Fruit fly (Drosophila melanogaster) whole organism, prepupa: ENCODE data around the gene Cse1.

ENCODE experiments used
- Blimp-1 ChIP-seq: fragments of 200-800 bp; sonication (Bioruptor generic); optimal IDR thresholded peaks from 3 replicates; lab custom pipeline; 2017; ENCODE audit warnings: missing biosample characterization, missing genetic modification characterization, mild to moderate bottlenecking, moderate library complexity, missing genetic modification reagents
- CG10631 ChIP-seq: fragments of 200-800 bp; sonication (Bioruptor generic); optimal IDR thresholded peaks from 2 replicates; lab custom pipeline; 2016; ENCODE audit warnings: missing biosample characterization, missing genetic modification characterization
- CG10669 ChIP-seq: fragments of 200-800 bp; sonication (Bioruptor generic); optimal IDR thresholded peaks from 3 replicates; lab custom pipeline; 2018; ENCODE audit warnings: missing biosample characterization, mild to moderate bottlenecking, missing genetic modification characterization, moderate library complexity
- CG11294 ChIP-seq: fragments of 200-800 bp; sonication (Bioruptor generic); IDR thresholded peaks from 2 replicates; pipeline ENCODE4 v1.3.6; 2022; ENCODE audit warnings: missing biosample characterization, missing genetic modification characterization
- CG11762 ChIP-seq: fragments of 200-800 bp; sonication (Bioruptor generic); optimal IDR thresholded peaks from 3 replicates; lab custom pipeline; 2016; ENCODE audit warnings: missing biosample characterization, missing genetic modification characterization; ENCODE audit not compliant: insufficient read depth
- CG1621 ChIP-seq: fragments of 200-800 bp; sonication (Bioruptor generic); optimal IDR thresholded peaks from 3 replicates; lab custom pipeline; 2018; ENCODE audit warnings: missing biosample characterization, mild to moderate bottlenecking, missing genetic modification characterization
- CG16779 ChIP-seq: fragments of 200-800 bp; sonication (Bioruptor generic); optimal IDR thresholded peaks from 3 replicates; lab custom pipeline; 2017; ENCODE audit warnings: missing biosample characterization, mild to moderate bottlenecking, missing genetic modification characterization
- CG3032 ChIP-seq: fragments of 200-800 bp; optimal IDR thresholded peaks from 2 replicates; lab custom pipeline; 2019; ENCODE audit warnings: missing biosample characterization, mild to moderate bottlenecking, missing genetic modification characterization, moderate library complexity
- CG31627 ChIP-seq: fragments of 200-800 bp; sonication (Bioruptor generic); optimal IDR thresholded peaks from 3 replicates; lab custom pipeline; 2016; ENCODE audit warnings: missing biosample characterization, missing genetic modification characterization
- CG32006 ChIP-seq: fragments of 200-800 bp; sonication (Bioruptor generic); optimal IDR thresholded peaks from 3 replicates; lab custom pipeline; 2017; ENCODE audit warnings: missing biosample characterization, mild to moderate bottlenecking, missing genetic modification characterization
- CG34406 ChIP-seq: fragments of 200-800 bp; sonication (Bioruptor generic); optimal IDR thresholded peaks from 3 replicates; lab custom pipeline; 2016; ENCODE audit warnings: missing biosample characterization, missing genetic modification characterization
- CG4318 ChIP-seq: fragments of 200-800 bp; sonication (Bioruptor generic); optimal IDR thresholded peaks from 3 replicates; lab custom pipeline; 2017; ENCODE audit warnings: missing biosample characterization, mild to moderate bottlenecking, missing genetic modification characterization
- CG6276 ChIP-seq: fragments of 200-800 bp; sonication (Bioruptor generic); optimal IDR thresholded peaks from 2 replicates; lab custom pipeline; 2017; ENCODE audit warnings: missing biosample characterization, mild to moderate bottlenecking, missing genetic modification characterization
- CG6854 ChIP-seq: fragments of 200-800 bp; sonication (Bioruptor generic); optimal IDR thresholded peaks from 2 replicates; lab custom pipeline; 2017; ENCODE audit warnings: missing biosample characterization, mild to moderate bottlenecking, missing genetic modification characterization
- CG7368 ChIP-seq: fragments of 200-800 bp; sonication (Bioruptor generic); optimal IDR thresholded peaks from 3 replicates; lab custom pipeline; 2016; ENCODE audit warnings: missing biosample characterization, missing genetic modification characterization
- CG8119 ChIP-seq: fragments of 200-800 bp; sonication (Bioruptor generic); IDR thresholded peaks from 3 replicates; pipeline ENCODE4 v1.3.6; 2022; ENCODE audit warnings: missing biosample characterization, missing genetic modification characterization
- CG8319 ChIP-seq: fragments of 200-800 bp; sonication (Bioruptor generic); optimal IDR thresholded peaks from 3 replicates; lab custom pipeline; 2016; ENCODE audit warnings: missing biosample characterization, missing genetic modification characterization
- CG9139 ChIP-seq: fragments of 200-800 bp; sonication (Bioruptor generic); optimal IDR thresholded peaks from 3 replicates; lab custom pipeline; 2017; ENCODE audit warnings: missing biosample characterization, mild to moderate bottlenecking, missing genetic modification characterization
- Eip78C ChIP-seq: fragments of 200-800 bp; sonication (Bioruptor generic); peaks from one replicate; lab custom pipeline; 2016; ENCODE audit warnings: missing biosample characterization, missing genetic modification characterization
- Ets96B ChIP-seq: fragments of 200-800 bp; optimal IDR thresholded peaks from 2 replicates; lab custom pipeline; 2019; ENCODE audit warnings: missing biosample characterization, mild to moderate bottlenecking, missing genetic modification characterization, moderate library complexity
- Gug ChIP-seq: fragments of 200-800 bp; sonication (Bioruptor generic); IDR thresholded peaks from 2 replicates; pipeline ENCODE4 v1.3.6; 2022; ENCODE audit warnings: missing biosample characterization, missing genetic modification characterization
- Hr38 ChIP-seq: sonication (Bioruptor generic); optimal IDR thresholded peaks from 2 replicates; lab custom pipeline; 2016; ENCODE audit warnings: missing biosample characterization, missing genetic modification characterization
- Hr4 ChIP-seq: fragments of 200-800 bp; sonication (Bioruptor generic); optimal IDR thresholded peaks from 3 replicates; lab custom pipeline; 2016; ENCODE audit warnings: missing biosample characterization, missing genetic modification characterization
- OdsH ChIP-seq: fragments of 200-800 bp; sonication (Bioruptor generic); optimal IDR thresholded peaks from 3 replicates; lab custom pipeline; 2016; ENCODE audit warnings: missing biosample characterization, missing genetic modification characterization
- Smox ChIP-seq: fragments of 200-800 bp; sonication (Bioruptor generic); optimal IDR thresholded peaks from 3 replicates; lab custom pipeline; 2016; ENCODE audit warnings: missing biosample characterization, missing genetic modification characterization
- Sox14 ChIP-seq: fragments of 200-800 bp; sonication (Bioruptor generic); optimal IDR thresholded peaks from 3 replicates; lab custom pipeline; 2016; ENCODE audit warnings: missing biosample characterization, missing genetic modification characterization
- Sox15 ChIP-seq: fragments of 200-800 bp; sonication (Bioruptor generic); optimal IDR thresholded peaks from 3 replicates; lab custom pipeline; 2016; ENCODE audit warnings: missing biosample characterization, missing genetic modification characterization
- acj6 ChIP-seq: fragments of 200-800 bp; sonication (Bioruptor generic); optimal IDR thresholded peaks from 3 replicates; lab custom pipeline; 2016; ENCODE audit warnings: missing biosample characterization, missing genetic modification characterization
- dac ChIP-seq: fragments of 200-800 bp; sonication (Bioruptor generic); optimal IDR thresholded peaks from 2 replicates; lab custom pipeline; 2017; ENCODE audit warnings: missing biosample characterization, mild to moderate bottlenecking, missing genetic modification characterization
- dsx ChIP-seq: fragments of 200-800 bp; optimal IDR thresholded peaks from 3 replicates; lab custom pipeline; 2019; ENCODE audit warnings: missing biosample characterization, mild to moderate bottlenecking, missing genetic modification characterization, moderate library complexity; ENCODE audit not compliant: poor library complexity, severe bottlenecking
- eg ChIP-seq: fragments of 200-800 bp; sonication (Bioruptor generic); IDR thresholded peaks from 3 replicates; pipeline ENCODE4 v1.3.6; 2022; ENCODE audit warnings: missing biosample characterization, missing genetic modification characterization
- fd59A ChIP-seq: fragments of 200-800 bp; sonication (Bioruptor generic); optimal IDR thresholded peaks from 2 replicates; lab custom pipeline; 2017; ENCODE audit warnings: missing biosample characterization, mild to moderate bottlenecking, missing genetic modification characterization, missing genetic modification reagents
- fd85E ChIP-seq: fragments of 200-800 bp; sonication (Bioruptor generic); optimal IDR thresholded peaks from 3 replicates; lab custom pipeline; 2016; ENCODE audit warnings: missing biosample characterization, missing genetic modification characterization
- lz ChIP-seq: fragments of 200-800 bp; sonication (Bioruptor generic); optimal IDR thresholded peaks from 3 replicates; lab custom pipeline; 2016; ENCODE audit warnings: missing biosample characterization, missing genetic modification characterization
- net ChIP-seq: fragments of 200-800 bp; sonication (Bioruptor generic); optimal IDR thresholded peaks from 3 replicates; lab custom pipeline; 2016; ENCODE audit warnings: missing biosample characterization, missing genetic modification characterization
- pdm3 ChIP-seq: fragments of 200-800 bp; sonication (Bioruptor generic); optimal IDR thresholded peaks from 3 replicates; lab custom pipeline; 2016; ENCODE audit warnings: missing biosample characterization, missing genetic modification characterization
- salr ChIP-seq, 2 experiments: fragments of 200-800 bp; sonication (Bioruptor generic); optimal IDR thresholded peaks; 3 replicates each; lab custom pipeline; 2016 to 2018; ENCODE audit warnings: missing biosample characterization in 2 of 2, missing genetic modification characterization in 2 of 2, mild to moderate bottlenecking in 1 of 2
- spab ChIP-seq: fragments of 200-800 bp; sonication (Bioruptor generic); optimal IDR thresholded peaks from 2 replicates; lab custom pipeline; 2017; ENCODE audit warnings: missing biosample characterization, mild to moderate bottlenecking, missing genetic modification characterization, missing genetic modification reagents
- svp ChIP-seq: fragments of 200-800 bp; sonication (Bioruptor generic); peaks from one replicate; lab custom pipeline; 2016; ENCODE audit warnings: missing biosample characterization, missing genetic modification characterization
- topi ChIP-seq: fragments of 200-800 bp; sonication (Bioruptor generic); optimal IDR thresholded peaks from 3 replicates; lab custom pipeline; 2016; ENCODE audit warnings: missing biosample characterization, missing genetic modification characterization
- vri ChIP-seq: fragments of 200-800 bp; sonication (Bioruptor generic); optimal IDR thresholded peaks from 3 replicates; lab custom pipeline; 2016; ENCODE audit warnings: missing biosample characterization, mild to moderate bottlenecking, missing genetic modification characterization

The Cse1 gene

DNA sequence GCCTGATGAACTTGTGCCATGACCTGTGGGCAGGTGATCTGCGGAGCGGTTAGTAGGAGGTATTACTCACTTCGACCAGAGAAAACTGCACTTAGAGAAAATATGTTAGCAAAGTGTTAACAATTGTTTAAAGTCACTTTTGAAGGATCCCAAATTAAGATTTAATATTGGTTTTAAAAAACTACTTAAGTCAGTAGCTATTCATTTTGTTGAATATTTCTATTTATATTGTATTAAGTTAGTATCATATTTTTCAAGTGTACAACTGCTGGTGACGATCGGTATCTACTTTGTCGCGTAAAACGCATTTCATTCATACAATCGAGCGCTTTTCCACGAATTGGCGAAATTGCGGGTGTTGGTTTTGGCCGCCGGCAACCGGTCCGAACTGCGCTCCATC, 21.4 kb downstream of the Cse1 start (continued):
- TF ChIP-seq CG6276 (no peak), dsx (GFP tag; lab: Kevin White, UChicago) (no peak), Ets96B (peak; percentile 9), CG8119 (peak; percentile 83), CG7368 (GFP tag; lab: Kevin White, UChicago) (no peak), CG32006 (GFP tag; lab: Kevin White, UChicago) (peak; percentile 75), acj6 (GFP tag; lab: Kevin White, UChicago) (peak; percentile 29), CG10669 (no peak), topi (GFP tag; lab: Kevin White, UChicago) (no peak), CG10631 (GFP tag; lab: Kevin White, UChicago) (no peak), CG31627 (GFP tag; lab: Kevin White, UChicago) (no peak), Smox (GFP tag; lab: Kevin White, UChicago) (no peak), spab (GFP tag; lab: Kevin White, UChicago) (no peak), net (GFP tag; lab: Kevin White, UChicago) (no peak), fd59A (GFP tag; lab: Kevin White, UChicago) (no peak)
- TF ChIP-seq, all 60 proteins: peak for 17

DNA sequence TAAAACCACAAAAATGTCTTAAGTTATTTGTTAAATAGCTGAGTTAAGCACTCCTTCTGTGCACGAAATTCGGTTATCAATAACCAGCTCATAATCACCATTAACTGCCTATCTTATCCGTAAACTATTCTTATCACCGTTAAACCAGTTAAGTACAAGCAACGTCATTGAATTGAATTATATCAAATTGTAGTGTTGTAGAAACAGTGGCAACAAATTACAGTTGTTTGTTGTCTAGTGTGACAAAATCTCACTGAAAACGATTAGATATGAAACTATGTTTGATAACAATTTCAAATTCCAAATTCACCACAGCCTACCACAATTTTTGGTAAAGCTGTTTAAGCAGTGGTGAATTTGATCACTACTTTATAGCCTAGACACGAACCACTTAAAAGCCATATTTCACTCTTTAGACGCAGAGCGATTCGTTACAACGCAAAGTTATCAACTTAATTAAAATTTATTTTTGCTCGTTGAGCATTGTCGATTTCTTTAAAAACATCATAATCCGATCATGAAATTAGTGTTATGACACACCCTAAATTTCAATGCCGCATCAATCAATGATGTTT, 23.3 kb downstream of the Cse1 start:
- TF ChIP-seq Blimp-1 (GFP tag; lab: Kevin White, UChicago) (no peak), svp (no peak)
- TF ChIP-seq, all 60 proteins: peak for 0

DNA sequence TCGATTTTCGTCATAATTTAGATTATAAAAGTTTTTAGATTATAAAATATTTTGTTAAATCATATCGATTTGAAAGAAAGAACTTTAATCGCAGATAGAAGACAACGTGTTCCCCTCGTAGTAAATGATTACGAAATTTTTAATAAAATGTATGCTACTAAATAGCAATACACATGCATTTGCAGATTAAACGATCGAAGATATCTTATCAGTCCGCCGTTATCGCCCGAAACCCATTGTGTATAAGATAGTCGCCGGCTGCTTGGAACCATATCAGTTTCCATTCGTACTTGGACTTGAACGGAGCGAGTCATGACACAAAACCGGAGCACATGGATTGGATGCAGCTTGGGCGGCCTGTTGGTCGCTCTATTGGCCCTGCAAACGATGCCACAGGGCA, 25.5 kb downstream of the Cse1 start:
- TF ChIP-seq vri (GFP tag; lab: Kevin White, UChicago) (peak; percentile 59), svp (peak; percentile 48), CG31627 (GFP tag; lab: Kevin White, UChicago) (no peak)
- TF ChIP-seq, all 60 proteins: peak for 2

DNA sequence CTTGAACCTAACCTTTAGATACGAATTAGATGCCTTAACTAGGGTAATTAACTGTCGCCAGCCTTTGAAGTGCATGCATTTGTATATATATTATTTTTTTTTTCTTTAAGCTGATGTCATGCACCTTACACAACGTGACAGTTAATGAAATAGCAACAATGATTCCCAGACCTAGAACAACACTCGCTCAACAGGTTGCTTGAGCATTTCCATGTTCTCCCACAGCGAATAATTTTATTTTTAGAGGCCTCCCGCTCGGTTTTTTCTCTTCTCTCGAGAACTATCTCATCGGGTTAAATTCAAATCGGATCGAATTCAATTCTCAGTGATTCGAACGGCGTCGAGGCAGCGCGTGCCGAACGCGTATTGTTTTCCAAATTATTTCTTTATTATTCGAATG, 26.3 kb downstream of the Cse1 start, which contains the start of gene Ugt37D1:
Gene Ugt37D1 (plus strand): TSS at position 321 of the 400 bp plus-strand sequence.
- TF ChIP-seq CG6276 (no peak), Gug (GFP tag; lab: Robert Waterston, UW) (no peak), Hr38 (no peak), CG10631 (GFP tag; lab: Kevin White, UChicago) (no peak), net (GFP tag; lab: Kevin White, UChicago) (no peak), eg (GFP tag; lab: Robert Waterston, UW) (no peak), salr (GFP tag; optimal IDR thresholded peaks at IDR 0.05; lab: Kevin White, UChicago) (peak in 1 of 2 experiments; percentile 2), Blimp-1 (GFP tag; lab: Kevin White, UChicago) (no peak), CG4318 (GFP tag; lab: Kevin White, UChicago) (no peak), pdm3 (GFP tag; lab: Kevin White, UChicago) (no peak), CG11762 (GFP tag; lab: Kevin White, UChicago) (no peak), CG9139 (GFP tag; lab: Kevin White, UChicago) (no peak), CG6854 (GFP tag; lab: Kevin White, UChicago) (no peak), fd85E (GFP tag; lab: Kevin White, UChicago) (no peak), Eip78C (peak; percentile 60), CG11294 (GFP tag; lab: Robert Waterston, UW) (no peak), Sox15 (GFP tag; lab: Kevin White, UChicago) (no peak), CG7368 (GFP tag; lab: Kevin White, UChicago) (no peak)

DNA sequence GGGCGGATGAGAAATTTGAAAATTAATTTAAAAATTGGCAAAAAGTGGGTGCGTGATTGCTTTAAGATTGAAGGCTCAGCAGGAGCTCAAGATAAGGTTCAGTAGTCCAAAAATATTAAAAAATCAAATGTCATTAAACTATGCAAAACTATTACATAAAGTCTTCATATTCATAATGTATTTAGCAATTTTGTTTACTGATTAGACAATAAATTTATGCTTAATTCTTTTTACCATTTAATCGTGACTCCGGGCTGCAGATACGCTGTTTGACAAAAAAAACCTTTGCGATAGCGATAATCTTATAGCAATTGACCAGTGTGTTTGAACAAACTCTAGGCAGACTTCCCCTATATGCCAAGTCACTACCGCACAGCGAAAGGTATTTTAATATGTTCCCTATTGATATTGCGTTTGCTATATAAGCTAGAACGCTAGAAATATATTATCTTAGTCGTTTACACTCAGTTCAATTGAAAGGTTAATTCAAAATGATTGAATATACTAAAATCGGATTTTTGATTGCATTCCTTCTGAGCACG, 28.8 kb downstream of the Cse1 start, which contains the start of gene Ugt37E1:
Gene Ugt37E1 (plus strand): TSS at position 492 of the 542 bp plus-strand sequence.
- TF ChIP-seq CG4318 (GFP tag; lab: Kevin White, UChicago) (no peak), CG11762 (GFP tag; lab: Kevin White, UChicago) (no peak), CG10631 (GFP tag; lab: Kevin White, UChicago) (no peak), CG8119 (no peak), CG8319 (GFP tag; lab: Kevin White, UChicago) (no peak), CG10669 (no peak), topi (GFP tag; lab: Kevin White, UChicago) (no peak), OdsH (GFP tag; lab: Kevin White, UChicago) (no peak), lz (no peak), CG1621 (tag; lab: Kevin White, UChicago) (no peak), CG3032 (tag; lab: Kevin White, UChicago) (no peak), Hr4 (GFP tag; lab: Kevin White, UChicago) (no peak), fd85E (GFP tag; lab: Kevin White, UChicago) (no peak), CG6854 (GFP tag; lab: Kevin White, UChicago) (no peak), dac (GFP tag; lab: Kevin White, UChicago) (no peak), CG16779 (no peak), Sox14 (GFP tag; lab: Kevin White, UChicago) (no peak), dsx (GFP tag; lab: Kevin White, UChicago) (no peak), pdm3 (GFP tag; lab: Kevin White, UChicago) (no peak), CG34406 (GFP tag; lab: Kevin White, UChicago) (no peak)
